Fruit fly (Drosophila melanogaster): ENCODE results near the gene Adk2.

Adk2 gene

DNA sequence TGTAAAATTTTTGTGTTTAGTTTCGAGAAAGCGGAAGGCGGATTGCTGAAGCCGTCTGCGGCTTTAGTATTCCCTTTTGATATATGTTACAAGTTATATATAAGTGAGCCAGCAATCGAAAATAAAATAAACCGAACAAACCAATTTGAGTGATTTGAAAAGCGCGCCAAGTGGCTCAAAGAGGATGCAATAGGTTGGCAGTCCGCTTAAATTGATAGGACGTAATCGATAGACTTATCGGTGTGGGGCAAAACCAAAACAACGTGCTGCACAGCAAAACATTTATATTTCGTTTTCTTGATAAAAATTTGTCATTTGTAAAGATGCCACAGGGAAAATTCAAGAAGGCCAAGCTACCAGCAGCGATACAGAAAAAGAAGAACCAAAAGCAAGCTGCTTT lies 24.3 kb upstream of the Adk2 start, which contains the start of gene CG11279 (continued):
- TF ChIP-seq pnt (GFP tag; optimal IDR thresholded peaks at IDR 0.05) (no peak), HLH4C (GFP tag; IDR thresholded peaks at IDR 0.05; ENCODE audit: partially characterized antibody) (peak; percentile 76), hbn (GFP tag; IDR thresholded peaks at IDR 0.05; ENCODE audit: partially characterized antibody) (peak; percentile 60; the same call in 1 of the 2 replicates), sisA (GFP tag; IDR thresholded peaks at IDR 0.05) (no peak), pzg (GFP tag; optimal IDR thresholded peaks at IDR 0.05) (peak; percentile 71), HmgD (GFP tag; optimal IDR thresholded peaks at IDR 0.05) (no peak), CG8290 (GFP tag; optimal IDR thresholded peaks at IDR 0.05) (no peak), CG8290 (tag; optimal IDR thresholded peaks at IDR 0.05) (peak in 1 of 2 experiments; percentile 15), CG2116 (GFP tag; optimal IDR thresholded peaks at IDR 0.05) (peak; percentile 74), CG2712 (tag; optimal IDR thresholded peaks at IDR 0.05) (no peak), CG15073 (GFP tag; optimal IDR thresholded peaks at IDR 0.05) (no peak), BEAF-32 (GFP tag; optimal IDR thresholded peaks at IDR 0.05) (peak; percentile 73), btn (GFP tag; optimal IDR thresholded peaks at IDR 0.05) (no peak), CG1603 (tag; optimal IDR thresholded peaks at IDR 0.05) (peak; percentile 50), Dll (GFP tag; IDR thresholded peaks at IDR 0.05; ENCODE audit: partially characterized antibody) (peak; percentile 79), jumu (GFP tag; optimal IDR thresholded peaks at IDR 0.05) (no peak), CG17829 (tag; optimal IDR thresholded peaks at IDR 0.05) (peak; percentile 33), Doc3 (GFP tag; IDR thresholded peaks at IDR 0.05; ENCODE audit: partially characterized antibody) (peak; percentile 54; the same call in 2 of the 3 replicates), Hmx (GFP tag; optimal IDR thresholded peaks at IDR 0.05) (no peak), Sox102F (GFP tag; optimal IDR thresholded peaks at IDR 0.05) (no peak), amos (GFP tag; IDR thresholded peaks at IDR 0.05; ENCODE audit: partially characterized antibody) (peak; percentile 79), CG13123 (GFP tag; optimal IDR thresholded peaks at IDR 0.05) (no peak), fu2 (GFP tag; optimal IDR thresholded peaks at IDR 0.05) (no peak), CG15514 (GFP tag; optimal IDR thresholded peaks at IDR 0.05) (peak; percentile 45), Sry-δ (GFP tag; optimal IDR thresholded peaks at IDR 0.05) (peak; percentile 59), CG31388 (GFP tag; optimal IDR thresholded peaks at IDR 0.05) (no peak), br (optimal IDR thresholded peaks at IDR 0.05) (no peak), seq (GFP tag; IDR thresholded peaks at IDR 0.05) (no peak), CG18011 (GFP tag; optimal IDR thresholded peaks at IDR 0.05) (peak; percentile 4), sna (GFP tag; IDR thresholded peaks at IDR 0.05; ENCODE audit: partially characterized antibody) (peak; percentile 54; the same call in 1 of the 2 replicates), sd (tag; optimal IDR thresholded peaks at IDR 0.05) (no peak), CG31365 (tag; optimal IDR thresholded peaks at IDR 0.05) (no peak), CG9876 (GFP tag; optimal IDR thresholded peaks at IDR 0.05) (no peak), CG9817 (tag; optimal IDR thresholded peaks at IDR 0.05) (no peak), Hr39 (optimal IDR thresholded peaks at IDR 0.05) (no peak)

DNA sequence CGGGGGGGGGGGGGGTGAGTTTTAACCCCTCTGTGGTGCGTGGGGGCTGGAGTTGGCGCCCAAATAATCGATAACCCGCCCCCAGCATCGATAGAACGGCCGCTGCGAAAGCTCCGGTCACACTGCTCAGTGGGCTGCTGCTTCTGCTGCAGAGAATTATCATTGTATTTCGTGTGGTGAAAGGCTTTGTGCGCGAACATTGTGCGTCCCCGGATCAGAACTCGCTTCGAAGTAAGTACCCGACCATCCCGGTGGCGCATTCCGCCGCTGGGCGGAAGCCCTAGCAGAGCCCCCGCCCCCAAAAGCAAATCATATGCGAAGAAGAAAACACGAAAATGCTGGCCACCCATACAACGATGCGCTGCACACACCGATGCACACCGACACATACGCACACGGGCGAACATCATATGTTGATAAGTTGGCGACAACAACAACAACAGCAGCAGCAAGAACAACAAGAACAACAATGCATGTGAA lies 21.9 kb upstream of the Adk2 start, which contains the start of gene Syx13:
Gene Syx13 (plus strand): TSS at position 100 of the 480 bp plus-strand sequence.
- TF ChIP-seq CG15011 (GFP tag; optimal IDR thresholded peaks at IDR 0.05), result no peak
- TF ChIP-seq chinmo (GFP tag; IDR thresholded peaks at IDR 0.05; ENCODE audit: partially characterized antibody), result peak; percentile 99
- peak; percentile 60 for TF ChIP-seq twi (tag; optimal IDR thresholded peaks at IDR 0.05)
- peak; percentile 76 for TF ChIP-seq Dll (GFP tag; IDR thresholded peaks at IDR 0.05; ENCODE audit: partially characterized antibody)
- TF ChIP-seq vvl (GFP tag; IDR thresholded peaks at IDR 0.05), result peak; percentile 46
- no peak for TF ChIP-seq eve (GFP tag; optimal IDR thresholded peaks at IDR 0.05)
- peak; percentile 43; the same call in 2 of the 3 replicates for TF ChIP-seq row (GFP tag; IDR thresholded peaks at IDR 0.05)
- no peak for TF ChIP-seq wek (GFP tag; optimal IDR thresholded peaks at IDR 0.05)
- peak; percentile 84 for TF ChIP-seq bbx (GFP tag; IDR thresholded peaks at IDR 0.05; ENCODE audit: partially characterized antibody)
- peak; percentile 77 for TF ChIP-seq CG42726 (GFP tag; IDR thresholded peaks at IDR 0.05; ENCODE audit: partially characterized antibody)
- peak; percentile 77 for TF ChIP-seq Scr (GFP tag; IDR thresholded peaks at IDR 0.05; ENCODE audit: partially characterized antibody)
- TF ChIP-seq mirr (GFP tag; optimal IDR thresholded peaks at IDR 0.05), result peak; percentile 24
- TF ChIP-seq Awh (GFP tag; IDR thresholded peaks at IDR 0.05), result no peak
- peak; percentile 21 for TF ChIP-seq Ets97D (GFP tag; optimal IDR thresholded peaks at IDR 0.05)
- TF ChIP-seq pita (GFP tag; optimal IDR thresholded peaks at IDR 0.05), result no peak
- peak; percentile 73 for TF ChIP-seq inv (GFP tag; IDR thresholded peaks at IDR 0.05; ENCODE audit: partially characterized antibody)
- peak; percentile 80 for TF ChIP-seq CG10543 (GFP tag; optimal IDR thresholded peaks at IDR 0.05)
- TF ChIP-seq Adf1 (GFP tag; IDR thresholded peaks at IDR 0.05), result peak; percentile 78
